Worm (Caenorhabditis elegans): Measurements from ENCODE around the gene Y71H2AM.3.
A peak's percentile ranks its signal among the peaks of the same experiment; 100 is the strongest.

Gene Y71H2AM.3

DNA sequence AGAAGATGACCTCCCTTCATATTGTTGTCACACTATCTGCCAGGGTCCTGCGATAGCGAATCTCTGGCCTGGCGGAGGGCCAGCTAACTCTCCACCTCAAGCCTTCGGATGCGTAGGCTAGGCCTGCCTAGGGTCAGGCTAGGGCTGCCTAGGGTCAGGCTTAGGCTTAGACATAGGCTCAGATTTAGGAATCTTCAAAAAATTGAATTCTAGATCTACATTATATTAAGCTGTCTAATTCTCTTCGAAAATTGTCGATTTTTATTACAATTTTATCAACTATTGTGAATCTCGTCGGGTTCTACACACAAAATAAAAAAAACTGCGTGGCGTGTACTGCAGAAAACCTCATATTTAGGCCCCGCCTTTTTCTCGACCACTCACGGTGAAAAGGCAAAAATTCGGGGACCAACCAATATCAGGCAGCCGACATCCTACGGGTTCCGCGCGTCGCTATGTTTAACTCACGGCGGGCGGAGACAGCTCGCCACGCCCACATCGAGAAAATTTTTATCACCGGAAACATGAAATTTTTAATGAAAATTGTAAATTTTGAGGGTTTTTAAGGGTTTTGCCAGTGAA is 9.7 kb upstream of the Y71H2AM.3 start:
- no peak for TF ChIP-seq flt-1 (GFP tag; IDR thresholded peaks at IDR 0.05)
- no peak for TF ChIP-seq ceh-36 (tag; optimal IDR thresholded peaks at IDR 0.05)
- no peak for TF ChIP-seq ets-7 (tag; optimal IDR thresholded peaks at IDR 0.05)

ce11 chrIII:2800743-2801142 is 4.5 kb upstream of the Y71H2AM.3 start:
- TF ChIP-seq flt-1 (GFP tag; IDR thresholded peaks at IDR 0.05): no peak
- no peak for TF ChIP-seq sea-1 (GFP tag; conservative IDR thresholded peaks at IDR 0.05)
- no peak for TF ChIP-seq ama-1 (optimal IDR thresholded peaks at IDR 0.05)
- no peak for TF ChIP-seq tbx-11 (GFP tag; IDR thresholded peaks at IDR 0.05)
- no peak for TF ChIP-seq tbx-37 (GFP tag; conservative IDR thresholded peaks at IDR 0.05)
- TF ChIP-seq hmg-4 (GFP tag; optimal IDR thresholded peaks at IDR 0.05): no peak
- no peak for TF ChIP-seq tra-4 (tag; optimal IDR thresholded peaks at IDR 0.05)
- no peak for TF ChIP-seq ceh-13 (GFP tag; optimal IDR thresholded peaks at IDR 0.05)
- no peak for TF ChIP-seq hmbx-1 (tag; optimal IDR thresholded peaks at IDR 0.05)
- no peak for TF ChIP-seq aly-1 (tag; optimal IDR thresholded peaks at IDR 0.05)
- no peak for TF ChIP-seq scrt-1 (GFP tag; IDR thresholded peaks at IDR 0.05)

DNA sequence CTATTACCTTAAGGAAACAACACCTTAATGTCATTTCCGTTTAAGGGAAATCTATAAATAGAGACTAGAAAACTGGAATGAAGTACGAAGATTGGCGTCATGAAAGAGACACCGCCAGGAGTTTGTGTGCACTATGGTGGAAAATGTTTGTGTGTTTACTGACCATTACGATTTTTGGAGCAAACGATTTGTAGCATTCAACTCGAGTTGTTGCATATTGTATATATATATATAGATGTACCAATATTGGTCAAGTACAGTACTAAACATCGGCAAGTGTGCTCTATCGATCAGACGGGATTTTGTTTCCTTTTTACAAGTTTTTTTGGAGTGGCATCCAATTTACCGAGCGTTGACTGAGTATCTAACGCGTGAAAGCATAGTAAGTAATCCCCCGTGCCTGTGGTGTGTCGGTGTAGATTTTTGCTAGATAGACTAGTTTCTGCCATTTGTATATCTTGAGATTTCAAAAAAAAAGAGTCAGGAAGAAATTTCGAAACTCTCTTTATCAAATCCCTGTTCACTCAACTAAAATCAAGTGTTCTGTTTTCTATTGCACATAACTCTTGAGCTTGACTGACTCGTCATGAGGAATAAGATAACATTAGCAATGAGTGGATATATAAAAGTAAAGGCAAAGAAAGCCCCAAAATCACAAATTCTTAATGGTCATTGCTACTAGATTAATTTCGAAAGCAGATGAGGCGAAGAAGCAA is 3.3 kb upstream of the Y71H2AM.3 start, which contains the start of the genes twk-45 and Y71H2AM.25:
TSS of gene twk-45 (minus strand) at position 101 of the 716 bp plus-strand sequence.
TSS of gene Y71H2AM.25 (plus strand) at position 666 of the 716 bp plus-strand sequence.
- TF ChIP-seq ets-7 (tag; optimal IDR thresholded peaks at IDR 0.05) (no peak), aly-1 (tag; optimal IDR thresholded peaks at IDR 0.05) (no peak), B0310.2 (tag; optimal IDR thresholded peaks at IDR 0.05) (no peak), F13C5.2 (tag; optimal IDR thresholded peaks at IDR 0.05) (no peak), ceh-13 (GFP tag; optimal IDR thresholded peaks at IDR 0.05) (no peak), hmg-4 (GFP tag; optimal IDR thresholded peaks at IDR 0.05) (no peak), flt-1 (GFP tag; IDR thresholded peaks at IDR 0.05) (no peak)

DNA sequence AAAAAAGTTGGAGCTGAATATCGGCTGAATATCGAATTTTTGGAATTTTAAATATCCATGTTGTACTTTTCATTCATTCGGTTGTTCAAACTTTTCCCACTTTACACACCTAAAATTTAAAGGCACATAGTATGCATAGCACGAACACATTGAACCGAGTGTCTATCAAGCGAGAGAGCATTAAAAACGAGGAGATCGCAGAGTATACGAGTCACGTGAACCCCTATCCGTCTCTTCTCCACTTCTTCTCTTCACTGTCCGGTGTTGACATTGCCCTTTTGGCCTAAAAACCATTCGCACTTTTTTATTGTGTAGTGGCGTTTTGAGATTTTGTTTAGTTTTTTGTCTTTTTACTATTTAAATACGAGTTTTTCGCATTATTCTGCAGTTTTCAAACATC is 769 bp upstream of the Y71H2AM.3 start:
- TF ChIP-seq B0310.2 (tag; optimal IDR thresholded peaks at IDR 0.05) (no peak), scrt-1 (GFP tag; IDR thresholded peaks at IDR 0.05) (no peak), pes-1 (GFP tag; IDR thresholded peaks at IDR 0.05) (no peak), ets-7 (tag; optimal IDR thresholded peaks at IDR 0.05) (no peak), tra-4 (tag; optimal IDR thresholded peaks at IDR 0.05) (no peak), hnd-1 (tag; optimal IDR thresholded peaks at IDR 0.05) (no peak)

DNA sequence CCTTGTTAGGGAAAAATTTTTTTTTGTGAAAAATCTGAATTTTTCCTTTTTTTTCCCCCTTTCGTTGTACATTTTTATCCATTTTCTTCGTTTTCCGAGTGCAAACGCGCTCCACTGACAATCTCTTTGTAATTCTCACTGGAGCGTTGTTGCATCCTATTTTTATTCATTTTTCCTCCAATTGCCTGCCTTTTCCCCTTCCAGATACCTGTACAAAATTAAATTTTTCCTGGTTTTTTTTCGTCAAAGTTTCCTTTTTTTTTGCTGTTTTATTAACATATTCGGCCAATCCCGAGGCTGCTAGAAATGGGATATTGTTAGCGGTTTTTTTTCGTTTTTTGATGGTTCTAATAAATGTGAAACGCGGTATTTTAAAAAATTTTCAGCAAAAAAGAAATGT is 6.2 kb downstream of the Y71H2AM.3 start:
- TF ChIP-seq tbx-37 (GFP tag; conservative IDR thresholded peaks at IDR 0.05): no peak
- TF ChIP-seq sea-1 (GFP tag; conservative IDR thresholded peaks at IDR 0.05): peak; percentile 49; the same call in 1 of the 2 replicates
- 0 out of 2 replicates have a peak, but pooled peaks have one; percentile 9 for TF ChIP-seq pes-1 (GFP tag; IDR thresholded peaks at IDR 0.05)
- TF ChIP-seq B0310.2 (tag; optimal IDR thresholded peaks at IDR 0.05): no peak
- TF ChIP-seq hmg-4 (GFP tag; optimal IDR thresholded peaks at IDR 0.05): no peak
- 0 out of 2 replicates have a peak, but pooled peaks have one; percentile 19 for TF ChIP-seq tbx-11 (GFP tag; IDR thresholded peaks at IDR 0.05)
- no peak for TF ChIP-seq flt-1 (GFP tag; IDR thresholded peaks at IDR 0.05)

- TF ChIP-seq hnd-1 (tag; optimal IDR thresholded peaks at IDR 0.05) (no peak), flt-1 (GFP tag; IDR thresholded peaks at IDR 0.05) (no peak), ama-1 (optimal IDR thresholded peaks at IDR 0.05) (no peak), hmbx-1 (tag; optimal IDR thresholded peaks at IDR 0.05) (no peak), B0310.2 (tag; optimal IDR thresholded peaks at IDR 0.05) (no peak), ceh-13 (GFP tag; optimal IDR thresholded peaks at IDR 0.05) (no peak), F13C5.2 (tag; optimal IDR thresholded peaks at IDR 0.05) (no peak), scrt-1 (GFP tag; IDR thresholded peaks at IDR 0.05) (no peak), tra-4 (tag; optimal IDR thresholded peaks at IDR 0.05) (no peak), tbx-37 (GFP tag; conservative IDR thresholded peaks at IDR 0.05) (no peak), sea-1 (GFP tag; conservative IDR thresholded peaks at IDR 0.05) (no peak), hmg-4 (GFP tag; optimal IDR thresholded peaks at IDR 0.05) (no peak), ceh-36 (tag; optimal IDR thresholded peaks at IDR 0.05) (no peak), ets-7 (tag; optimal IDR thresholded peaks at IDR 0.05) (no peak), pes-1 (GFP tag; IDR thresholded peaks at IDR 0.05) (no peak), aly-1 (tag; optimal IDR thresholded peaks at IDR 0.05) (no peak), tbx-11 (GFP tag; IDR thresholded peaks at IDR 0.05) (no peak)
These were observed 9.8 kb downstream of the Y71H2AM.3 start, which contains the start of gene tufm-1 for ce11 chrIII:2814919-2815554. TSS of gene tufm-1 (minus strand) at chrIII:2814969.

DNA sequence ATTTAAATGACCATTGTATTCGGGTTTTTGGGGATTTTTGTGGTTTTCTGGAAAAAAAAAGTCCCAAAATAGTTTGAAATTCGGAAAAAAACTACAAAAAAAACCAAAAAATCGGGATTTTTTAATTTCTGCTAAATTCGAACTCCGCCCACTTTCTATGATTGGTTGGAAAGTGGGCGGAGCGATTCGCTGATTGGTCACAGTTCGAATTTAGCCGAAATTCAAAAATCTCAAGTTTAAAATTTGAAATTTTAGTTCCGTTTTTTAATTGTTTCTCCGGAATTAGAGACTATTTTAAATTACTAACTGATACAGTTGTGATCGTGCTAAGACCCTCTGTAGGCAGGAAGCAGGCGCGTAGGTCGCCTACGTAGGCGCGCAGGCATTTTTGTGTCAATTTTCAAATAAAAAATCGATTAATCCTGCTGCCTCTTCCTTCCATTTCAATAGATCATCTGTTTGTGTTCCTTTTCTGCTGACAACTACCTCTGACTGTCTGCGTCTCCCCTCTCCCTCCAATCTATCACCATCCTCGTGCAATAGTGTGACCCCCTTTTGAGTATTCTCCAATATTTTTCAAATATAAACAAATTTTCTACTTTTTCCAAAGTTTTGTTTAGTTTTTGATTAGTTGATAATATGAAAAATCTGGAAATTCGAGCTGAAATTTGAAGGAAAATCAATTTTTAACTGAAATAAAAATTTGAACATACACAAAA is 11.1 kb downstream of the Y71H2AM.3 start:
- TF ChIP-seq hmg-4 (GFP tag; optimal IDR thresholded peaks at IDR 0.05): no peak
- no peak for TF ChIP-seq ets-7 (tag; optimal IDR thresholded peaks at IDR 0.05)

Measured in whole organism, early embryonic.